Fruit fly (Drosophila melanogaster) whole organism, embryonic: ENCODE data around the gene CG43750.

Experiments
- Aef1 ChIP-seq: fragments of 200-800 bp; sonication (Bioruptor generic); IDR thresholded peaks from 3 replicates; pipeline ENCODE4 v1.3.6; 2022; ENCODE audit warnings: missing biosample characterization, missing genetic modification characterization
- Blimp-1 ChIP-seq: fragments of 200-800 bp; sonication (Bioruptor generic); optimal IDR thresholded peaks from 3 replicates; lab custom pipeline; 2018; ENCODE audit warnings: missing biosample characterization, missing genetic modification characterization, mild to moderate bottlenecking, moderate library complexity, missing genetic modification reagents
- Bteb2 ChIP-seq: fragments of 200-800 bp; sonication (Bioruptor generic); optimal IDR thresholded peaks from 2 replicates; lab custom pipeline; 2016; ENCODE audit warnings: missing biosample characterization, missing genetic modification characterization
- CG11695 ChIP-seq: fragments of 200-800 bp; sonication (Bioruptor generic); IDR thresholded peaks from 3 replicates; pipeline ENCODE4 v1.3.6; 2022; ENCODE audit warnings: missing biosample characterization, missing genetic modification characterization
- CG12071 ChIP-seq: fragments of 200-800 bp; sonication (Bioruptor generic); optimal IDR thresholded peaks from 3 replicates; lab custom pipeline; 2018; ENCODE audit warnings: missing biosample characterization, mild to moderate bottlenecking, missing genetic modification characterization
- CG12219 ChIP-seq: fragments of 200-800 bp; sonication (Bioruptor generic); optimal IDR thresholded peaks from 3 replicates; lab custom pipeline; 2018; ENCODE audit warnings: missing biosample characterization, mild to moderate bottlenecking, missing genetic modification characterization
- CG13424 ChIP-seq: fragments of 200-800 bp; sonication (Bioruptor generic); optimal IDR thresholded peaks from 2 replicates; lab custom pipeline; 2019; ENCODE audit warnings: missing biosample characterization, mild to moderate bottlenecking, missing genetic modification characterization, moderate library complexity
- CG14441 ChIP-seq: fragments of 200-800 bp; sonication (Bioruptor generic); IDR thresholded peaks from 2 replicates; pipeline ENCODE4 v1.3.6; 2022; ENCODE audit warnings: missing biosample characterization, missing genetic modification characterization
- CG15011 ChIP-seq: fragments of 200-800 bp; sonication (Bioruptor generic); optimal IDR thresholded peaks from 3 replicates; lab custom pipeline; 2018; ENCODE audit warnings: missing biosample characterization, mild to moderate bottlenecking, missing genetic modification characterization
- CG16863 ChIP-seq: fragments of 200-800 bp; sonication (Bioruptor generic); optimal IDR thresholded peaks from 3 replicates; lab custom pipeline; 2016; ENCODE audit warnings: missing biosample characterization, missing genetic modification characterization
- CG17385 ChIP-seq: fragments of 200-800 bp; sonication (Bioruptor generic); optimal IDR thresholded peaks from 3 replicates; lab custom pipeline; 2018; ENCODE audit warnings: missing biosample characterization, mild to moderate bottlenecking, missing genetic modification characterization
- CG18764 ChIP-seq: fragments of 200-800 bp; sonication (Bioruptor generic); optimal IDR thresholded peaks from 3 replicates; lab custom pipeline; 2016; ENCODE audit warnings: missing biosample characterization, missing genetic modification characterization
- CG2875 ChIP-seq: fragments of 200-800 bp; sonication (Bioruptor generic); optimal IDR thresholded peaks from 2 replicates; lab custom pipeline; 2017; ENCODE audit warnings: missing biosample characterization, mild to moderate bottlenecking, missing genetic modification characterization, missing genetic modification reagents
- CG34376 ChIP-seq: fragments of 200-800 bp; sonication (Bioruptor generic); optimal IDR thresholded peaks from 2 replicates; lab custom pipeline; 2018; ENCODE audit warnings: missing biosample characterization, mild to moderate bottlenecking, missing genetic modification characterization
- CG3838 ChIP-seq: fragments of 200-800 bp; sonication (Bioruptor generic); optimal IDR thresholded peaks from 3 replicates; lab custom pipeline; 2016; ENCODE audit warnings: missing biosample characterization, missing genetic modification characterization
- CG4707 ChIP-seq: fragments of 200-800 bp; sonication (Bioruptor generic); optimal IDR thresholded peaks from 2 replicates; lab custom pipeline; 2018; ENCODE audit warnings: missing biosample characterization, mild to moderate bottlenecking, missing genetic modification characterization, moderate library complexity
- CG4820 ChIP-seq: fragments of 200-800 bp; sonication (Bioruptor generic); optimal IDR thresholded peaks from 3 replicates; lab custom pipeline; 2016; ENCODE audit warnings: missing biosample characterization, missing genetic modification characterization
- CG6689 ChIP-seq: fragments of 200-800 bp; sonication (Bioruptor generic); IDR thresholded peaks from 2 replicates; pipeline ENCODE4 v1.3.6; 2022; ENCODE audit warnings: missing biosample characterization, missing genetic modification characterization
- CG9215 ChIP-seq: fragments of 200-800 bp; sonication (Bioruptor generic); IDR thresholded peaks from 2 replicates; pipeline ENCODE4 v1.3.6; 2022; ENCODE audit warnings: missing biosample characterization, missing genetic modification characterization
- CkIIα-i1 ChIP-seq: fragments of 200-800 bp; sonication (Bioruptor generic); IDR thresholded peaks from 2 replicates; pipeline ENCODE4 v1.3.6; 2022; ENCODE audit warnings: missing biosample characterization, missing genetic modification characterization
- Dad ChIP-seq: fragments of 200-800 bp; sonication (Bioruptor generic); optimal IDR thresholded peaks from 3 replicates; lab custom pipeline; 2016; ENCODE audit warnings: missing biosample characterization, missing genetic modification characterization
- Eip74EF ChIP-seq, 2 experiments: fragments of 200-800 bp in 1 of 2; fragments of >200 bp in 1 of 2; sonication (Bioruptor generic) in 1 of 2; optimal IDR thresholded peaks; 2 replicates each; lab custom pipeline; 2017 to 2019; ENCODE audit warnings: missing biosample characterization in 2 of 2, missing genetic modification characterization in 2 of 2, mild to moderate bottlenecking in 1 of 2, moderate library complexity in 1 of 2
- Fer1 ChIP-seq: fragments of 200-800 bp; sonication (Bioruptor generic); optimal IDR thresholded peaks from 2 replicates; lab custom pipeline; 2017; ENCODE audit warnings: missing biosample characterization, mild to moderate bottlenecking, missing genetic modification characterization
- HLH54F ChIP-seq: fragments of 200-800 bp; sonication (Bioruptor generic); optimal IDR thresholded peaks from 3 replicates; lab custom pipeline; 2016; ENCODE audit warnings: missing biosample characterization, missing genetic modification characterization
- Lhr ChIP-seq: fragments of 200-800 bp; sonication (Bioruptor generic); optimal IDR thresholded peaks from 3 replicates; lab custom pipeline; 2017; ENCODE audit warnings: mild to moderate bottlenecking, missing biosample characterization, missing genetic modification reagents, missing genetic modification characterization
- Max ChIP-seq: fragments of 200-800 bp; sonication (Bioruptor generic); optimal IDR thresholded peaks from 2 replicates; lab custom pipeline; 2016; ENCODE audit warnings: missing biosample characterization, mild to moderate bottlenecking, missing genetic modification characterization
- Med ChIP-seq: fragments of 200-800 bp; sonication (Bioruptor generic); peaks from one replicate; lab custom pipeline; 2016; ENCODE audit warnings: missing biosample characterization, missing genetic modification characterization, mild to moderate bottlenecking, inconsistent platforms, moderate library complexity
- Mrtf ChIP-seq: fragments of 200-800 bp; sonication (Bioruptor generic); IDR thresholded peaks from 3 replicates; pipeline ENCODE4 v1.3.6; 2022; ENCODE audit warnings: missing biosample characterization, missing genetic modification characterization
- Opbp ChIP-seq: fragments of 200-800 bp; sonication (Bioruptor generic); IDR thresholded peaks from 3 replicates; pipeline ENCODE4 v1.3.6; 2022; ENCODE audit warnings: missing biosample characterization, missing genetic modification characterization; ENCODE audit not compliant: partially characterized antibody
- Usf ChIP-seq: fragments of 200-800 bp; sonication (Bioruptor generic); optimal IDR thresholded peaks from 2 replicates; lab custom pipeline; 2017; ENCODE audit warnings: missing genotype, missing biosample characterization, missing genetic modification characterization
- Xbp1 ChIP-seq: fragments of 200-800 bp; sonication (Bioruptor generic); optimal IDR thresholded peaks from 3 replicates; lab custom pipeline; 2016; ENCODE audit warnings: missing biosample characterization, mild to moderate bottlenecking, missing genetic modification characterization
- abd-A ChIP-seq: fragments of 200-800 bp; sonication (Bioruptor generic); optimal IDR thresholded peaks from 3 replicates; lab custom pipeline; 2019; ENCODE audit warnings: missing biosample characterization, mild to moderate bottlenecking, missing genetic modification characterization, moderate library complexity
- ac ChIP-seq: fragments of 200-800 bp; sonication (Bioruptor generic); optimal IDR thresholded peaks from 3 replicates; lab custom pipeline; 2017; ENCODE audit warnings: missing biosample characterization, mild to moderate bottlenecking, missing genetic modification characterization
- ap ChIP-seq: fragments of 200-800 bp; sonication (Bioruptor generic); IDR thresholded peaks from 2 replicates; pipeline ENCODE4 v1.3.6; 2022; ENCODE audit warnings: missing biosample characterization, missing genetic modification characterization
- bsh ChIP-seq, 2 experiments: fragments of 200-800 bp; sonication (Bioruptor generic); optimal IDR thresholded peaks; 2 replicates each; lab custom pipeline; 2017 to 2018; ENCODE audit warnings: mild to moderate bottlenecking in 2 of 2, missing biosample characterization in 2 of 2, missing genetic modification characterization in 2 of 2, moderate library complexity in 1 of 2
- dmrt99B ChIP-seq: fragments of 200-800 bp; sonication (Bioruptor generic); optimal IDR thresholded peaks from 2 replicates; lab custom pipeline; 2018; ENCODE audit warnings: missing biosample characterization, mild to moderate bottlenecking, missing genetic modification characterization, moderate library complexity
- fd102C ChIP-seq: fragments of 200-800 bp; sonication (Bioruptor generic); optimal IDR thresholded peaks from 2 replicates; lab custom pipeline; 2018; ENCODE audit warnings: missing biosample characterization, mild to moderate bottlenecking, missing genetic modification characterization, moderate library complexity
- fd96Cb ChIP-seq: fragments of 200-800 bp; sonication (Bioruptor generic); optimal IDR thresholded peaks from 2 replicates; lab custom pipeline; 2018; ENCODE audit warnings: missing biosample characterization, mild to moderate bottlenecking, missing genetic modification characterization, moderate library complexity
- fu2 ChIP-seq: fragments of 200-800 bp; sonication (Bioruptor generic); optimal IDR thresholded peaks from 2 replicates; lab custom pipeline; 2016; ENCODE audit warnings: missing biosample characterization, missing genetic modification characterization
- gem ChIP-seq: fragments of 200-800 bp; sonication (Bioruptor generic); optimal IDR thresholded peaks from 2 replicates; lab custom pipeline; 2019; ENCODE audit warnings: missing biosample characterization, mild to moderate bottlenecking, missing genetic modification characterization, moderate library complexity
- mam ChIP-seq: fragments of 200-800 bp; sonication (Bioruptor generic); optimal IDR thresholded peaks from 3 replicates; lab custom pipeline; 2016; ENCODE audit warnings: missing biosample characterization, missing genetic modification characterization
- onecut ChIP-seq: fragments of 200-800 bp; sonication (Bioruptor generic); IDR thresholded peaks from 2 replicates; pipeline ENCODE4 v1.3.6; 2022; ENCODE audit warnings: missing biosample characterization, missing genetic modification characterization
- pita ChIP-seq: fragments of 200-800 bp; sonication (Bioruptor generic); optimal IDR thresholded peaks from 2 replicates; lab custom pipeline; 2017; ENCODE audit warnings: missing biosample characterization, mild to moderate bottlenecking, missing genetic modification characterization
- ranshi ChIP-seq: fragments of 200-800 bp; sonication (Bioruptor generic); IDR thresholded peaks from 2 replicates; pipeline ENCODE4 v1.3.6; 2022; ENCODE audit warnings: missing biosample characterization, missing genetic modification characterization
- seq ChIP-seq: fragments of 200-800 bp; sonication (Bioruptor generic); IDR thresholded peaks from 2 replicates; pipeline ENCODE4 v1.3.6; 2022; ENCODE audit warnings: missing biosample characterization, missing genetic modification characterization
- sug ChIP-seq: fragments of 200-800 bp; optimal IDR thresholded peaks from 2 replicates; lab custom pipeline; 2019; ENCODE audit warnings: missing biosample characterization, mild to moderate bottlenecking, missing genetic modification characterization, moderate library complexity
- tll ChIP-seq, 2 experiments: fragments of 200-800 bp in 1 of 2; fragments of >200 bp in 1 of 2; sonication (Bioruptor generic) in 1 of 2; optimal IDR thresholded peaks; 2 replicates each; lab custom pipeline; 2017 to 2019; ENCODE audit warnings: missing biosample characterization in 2 of 2, missing genetic modification characterization in 2 of 2, mild to moderate bottlenecking in 1 of 2, moderate library complexity in 1 of 2
- trh ChIP-seq: fragments of 200-800 bp; sonication (Bioruptor generic); optimal IDR thresholded peaks from 2 replicates; lab custom pipeline; 2016; ENCODE audit warnings: missing biosample characterization, missing genetic modification characterization
- zfh2 ChIP-seq: fragments of 200-800 bp; sonication (Bioruptor generic); optimal IDR thresholded peaks from 2 replicates; lab custom pipeline; 2016; ENCODE audit warnings: missing biosample characterization, missing genetic modification characterization

CG43750 gene

dm6 chr2L:2397080-2397479, 6.6 kb upstream of the CG43750 start (continued):
- TF ChIP-seq Aef1 (GFP tag; lab: Robert Waterston, UW) (no peak), ranshi (GFP tag; lab: Robert Waterston, UW) (peak; percentile 29; the same call in 1 of the 2 replicates), dmrt99B (tag; lab: Kevin White, UChicago) (peak; percentile 49), Blimp-1 (GFP tag; lab: Kevin White, UChicago) (peak; percentile 1), fd96Cb (tag; lab: Kevin White, UChicago) (peak; percentile 5), bsh (GFP tag; optimal IDR thresholded peaks at IDR 0.05; lab: Kevin White, UChicago) (peak in 1 of 2 experiments; percentile 33), CG4707 (GFP tag; lab: Kevin White, UChicago) (no peak), onecut (peak; percentile 21; the same call in 1 of the 2 replicates)

dm6 chr2L:2394872-2395271, 4.4 kb upstream of the CG43750 start:
- TF ChIP-seq HLH54F (GFP tag; lab: Kevin White, UChicago) = no peak
- no peak for TF ChIP-seq Eip74EF (GFP tag; optimal IDR thresholded peaks at IDR 0.05; lab: Kevin White, UChicago)
- no peak for TF ChIP-seq CG11695 (GFP tag; lab: Robert Waterston, UW)
- no peak for TF ChIP-seq Xbp1 (GFP tag; lab: Kevin White, UChicago)
- TF ChIP-seq CG2875 (GFP tag; lab: Kevin White, UChicago) = no peak
- TF ChIP-seq bsh (GFP tag; optimal IDR thresholded peaks at IDR 0.05; lab: Kevin White, UChicago) = peak in 1 of 2 experiments; percentile 23
- no peak for TF ChIP-seq CG15011 (GFP tag; lab: Kevin White, UChicago)
- no peak for TF ChIP-seq fu2 (GFP tag; lab: Kevin White, UChicago)
- no peak for TF ChIP-seq seq (GFP tag; lab: Robert Waterston, UW)
- no peak for TF ChIP-seq Max (GFP tag; lab: Kevin White, UChicago)
- no peak for TF ChIP-seq fd102C
- no peak for TF ChIP-seq CG12219 (GFP tag; lab: Kevin White, UChicago)
- no peak for TF ChIP-seq CG12071 (GFP tag; lab: Kevin White, UChicago)
- TF ChIP-seq CG18764 (GFP tag; lab: Kevin White, UChicago) = no peak
- TF ChIP-seq sug = no peak
- TF ChIP-seq gem = peak; percentile 40
- TF ChIP-seq ac (GFP tag; lab: Kevin White, UChicago) = no peak
- peak; percentile 18 for TF ChIP-seq Fer1 (GFP tag; lab: Kevin White, UChicago)
- no peak for TF ChIP-seq CG14441 (GFP tag; lab: Robert Waterston, UW)
- TF ChIP-seq CG4820 (GFP tag; lab: Kevin White, UChicago) = no peak
- TF ChIP-seq CG34376 (GFP tag; lab: Kevin White, UChicago) = no peak
- peak; percentile 70 for TF ChIP-seq Med
- TF ChIP-seq CG9215 (GFP tag; lab: Robert Waterston, UW) = no peak
- TF ChIP-seq Lhr (GFP tag; lab: Kevin White, UChicago) = no peak
- TF ChIP-seq CG16863 (GFP tag; lab: Kevin White, UChicago) = no peak
- no peak for TF ChIP-seq Usf (GFP tag; lab: Kevin White, UChicago)
- TF ChIP-seq zfh2 (GFP tag; lab: Kevin White, UChicago) = no peak
- TF ChIP-seq CG17385 (GFP tag; lab: Kevin White, UChicago) = no peak
- TF ChIP-seq CG3838 (GFP tag; lab: Kevin White, UChicago) = no peak
- no peak for TF ChIP-seq abd-A (tag; lab: Kevin White, UChicago)
- TF ChIP-seq mam (GFP tag; lab: Kevin White, UChicago) = no peak
- TF ChIP-seq Dad = no peak
- TF ChIP-seq onecut = peak; percentile 54
- TF ChIP-seq CG6689 (GFP tag; lab: Robert Waterston, UW) = 0 out of 2 replicates have a peak, but pooled peaks have one; percentile 14
- no peak for TF ChIP-seq ap
- no peak for TF ChIP-seq Opbp (GFP tag; lab: Robert Waterston, UW)
- TF ChIP-seq CG13424 (tag; lab: Kevin White, UChicago) = peak; percentile 10
- TF ChIP-seq CkIIα-i1 (GFP tag; lab: Robert Waterston, UW) = no peak
- no peak for TF ChIP-seq Mrtf (GFP tag; lab: Robert Waterston, UW)
- TF ChIP-seq trh = no peak
- no peak for TF ChIP-seq tll (GFP tag; optimal IDR thresholded peaks at IDR 0.05; lab: Kevin White, UChicago)
- no peak for TF ChIP-seq Bteb2 (GFP tag; lab: Kevin White, UChicago)
- no peak for TF ChIP-seq pita
